Worm (Caenorhabditis elegans): ENCODE data around the gene asp-1.

DNA sequence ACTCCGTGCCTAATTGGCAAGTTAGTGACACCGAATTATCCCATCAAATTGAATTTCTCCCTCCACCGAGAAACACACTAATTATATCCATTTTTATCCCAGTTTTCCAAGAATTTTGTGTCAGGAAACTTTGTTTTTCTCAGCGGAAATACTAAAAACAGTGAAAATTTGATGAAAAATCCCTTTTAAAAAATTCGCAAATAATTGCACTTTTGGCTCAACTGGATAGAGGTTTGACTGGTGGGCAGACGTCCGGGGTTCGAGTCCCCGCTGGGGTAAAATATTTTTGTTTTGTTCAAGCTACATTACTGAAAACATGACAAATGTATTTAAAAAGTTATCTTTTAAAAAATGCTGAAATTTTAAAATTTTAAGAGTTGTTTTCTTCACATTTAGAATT, 7.5 kb upstream of the asp-1 start:
- TF ChIP-seq ama-1 (optimal IDR thresholded peaks at IDR 0.05) (no peak), hmbx-1 (tag; optimal IDR thresholded peaks at IDR 0.05) (no peak), tbx-37 (GFP tag; conservative IDR thresholded peaks at IDR 0.05) (no peak), flt-1 (GFP tag; IDR thresholded peaks at IDR 0.05) (no peak), F13C5.2 (tag; optimal IDR thresholded peaks at IDR 0.05) (no peak)
